Fruit fly (Drosophila melanogaster) whole organism, embryonic: ENCODE data around the gene CG7065.
A peak's percentile ranks its signal among the peaks of the same experiment; 100 is the strongest.

ENCODE experiments used
- ATbp ChIP-seq: fragments of 200-800 bp; sonication (Bioruptor generic); optimal IDR thresholded peaks from 2 replicates; lab custom pipeline; 2017; ENCODE audit warnings: missing biosample characterization, mild to moderate bottlenecking, missing genetic modification characterization, missing genetic modification reagents
- Asciz ChIP-seq: fragments of 200-800 bp; sonication (Bioruptor generic); optimal IDR thresholded peaks from 2 replicates; lab custom pipeline; 2017; ENCODE audit warnings: missing biosample characterization, mild to moderate bottlenecking, missing genetic modification characterization, missing genetic modification reagents
- BtbVII ChIP-seq: fragments of 200-800 bp; sonication (Bioruptor generic); optimal IDR thresholded peaks from 3 replicates; lab custom pipeline; 2017; ENCODE audit warnings: missing biosample characterization, mild to moderate bottlenecking, missing genetic modification characterization
- CG10147 ChIP-seq: fragments of 200-800 bp; sonication (Bioruptor generic); optimal IDR thresholded peaks from 2 replicates; lab custom pipeline; 2019; ENCODE audit warnings: missing biosample characterization, mild to moderate bottlenecking, missing genetic modification characterization, moderate library complexity
- CG11398 ChIP-seq: fragments of 200-800 bp; sonication (Bioruptor generic); optimal IDR thresholded peaks from 2 replicates; lab custom pipeline; 2016; ENCODE audit warnings: missing biosample characterization, missing genetic modification characterization
- CG13123 ChIP-seq: fragments of 200-800 bp; sonication (Bioruptor generic); optimal IDR thresholded peaks from 2 replicates; lab custom pipeline; 2016; ENCODE audit warnings: missing biosample characterization, missing genetic modification characterization
- CG13424 ChIP-seq: fragments of 200-800 bp; sonication (Bioruptor generic); optimal IDR thresholded peaks from 2 replicates; lab custom pipeline; 2019; ENCODE audit warnings: missing biosample characterization, mild to moderate bottlenecking, missing genetic modification characterization, moderate library complexity
- CG14014 ChIP-seq: fragments of 200-800 bp; sonication (Bioruptor generic); IDR thresholded peaks from 2 replicates; pipeline ENCODE4 v1.3.6; 2022; ENCODE audit warnings: missing biosample characterization, missing genetic modification characterization
- CG14860 ChIP-seq: fragments of 200-800 bp; sonication (Bioruptor generic); IDR thresholded peaks from 3 replicates; pipeline ENCODE4 v1.3.6; 2022; ENCODE audit warnings: missing biosample characterization, missing genetic modification characterization; ENCODE audit not compliant: partially characterized antibody
- CG1602 ChIP-seq: fragments of 200-800 bp; sonication (Bioruptor generic); optimal IDR thresholded peaks from 3 replicates; lab custom pipeline; 2016; ENCODE audit warnings: missing biosample characterization, missing genetic modification characterization
- CG18476 ChIP-seq: fragments of 200-800 bp; sonication (Bioruptor generic); optimal IDR thresholded peaks from 2 replicates; lab custom pipeline; 2016; ENCODE audit warnings: missing biosample characterization, mild to moderate bottlenecking, missing genetic modification characterization
- CG2712 ChIP-seq: fragments of 200-800 bp; optimal IDR thresholded peaks from 3 replicates; lab custom pipeline; 2019; ENCODE audit warnings: missing biosample characterization, mild to moderate bottlenecking, missing genetic modification characterization, moderate library complexity
- CG32767 ChIP-seq: fragments of 200-800 bp; sonication (Bioruptor generic); IDR thresholded peaks from 2 replicates; pipeline ENCODE4 v1.3.6; 2022; ENCODE audit warnings: missing biosample characterization, missing genetic modification characterization
- CG3838 ChIP-seq: fragments of 200-800 bp; sonication (Bioruptor generic); optimal IDR thresholded peaks from 3 replicates; lab custom pipeline; 2016; ENCODE audit warnings: missing biosample characterization, missing genetic modification characterization
- CG4328 ChIP-seq: fragments of 200-800 bp; sonication (Bioruptor generic); optimal IDR thresholded peaks from 3 replicates; lab custom pipeline; 2017; ENCODE audit warnings: missing biosample characterization, missing genetic modification reagents, missing genetic modification characterization
- CG6654 ChIP-seq: fragments of 200-800 bp; sonication (Bioruptor generic); optimal IDR thresholded peaks from 2 replicates; lab custom pipeline; 2017; ENCODE audit warnings: missing biosample characterization, mild to moderate bottlenecking, missing genetic modification characterization
- CG6791 ChIP-seq: fragments of 200-800 bp; sonication (Bioruptor generic); IDR thresholded peaks from 3 replicates; pipeline ENCODE4 v1.3.6; 2022; ENCODE audit warnings: missing biosample characterization, missing genetic modification characterization; ENCODE audit not compliant: partially characterized antibody
- CG7372 ChIP-seq: fragments of 200-800 bp; sonication (Bioruptor generic); IDR thresholded peaks from 2 replicates; pipeline ENCODE4 v1.3.6; 2022; ENCODE audit warnings: missing biosample characterization, missing genetic modification characterization
- CG7745 ChIP-seq: fragments of 200-800 bp; sonication (Bioruptor generic); optimal IDR thresholded peaks from 2 replicates; lab custom pipeline; 2018; ENCODE audit warnings: missing biosample characterization, mild to moderate bottlenecking, missing genetic modification characterization, moderate library complexity
- CG8944 ChIP-seq: fragments of 200-800 bp; sonication (Bioruptor generic); optimal IDR thresholded peaks from 3 replicates; lab custom pipeline; 2016; ENCODE audit warnings: missing biosample characterization, missing genetic modification characterization
- CG9215 ChIP-seq: fragments of 200-800 bp; sonication (Bioruptor generic); IDR thresholded peaks from 2 replicates; pipeline ENCODE4 v1.3.6; 2022; ENCODE audit warnings: missing biosample characterization, missing genetic modification characterization
- CG9932 ChIP-seq: fragments of 200-800 bp; sonication (Bioruptor generic); IDR thresholded peaks from 2 replicates; pipeline ENCODE4 v1.3.6; 2022; ENCODE audit warnings: missing biosample characterization, missing genetic modification characterization
- CrebB ChIP-seq: fragments of 200-800 bp; sonication (Bioruptor generic); optimal IDR thresholded peaks from 3 replicates; lab custom pipeline; 2018; ENCODE audit warnings: missing biosample characterization, mild to moderate bottlenecking, missing genetic modification characterization
- D19A ChIP-seq: fragments of 200-800 bp; optimal IDR thresholded peaks from 3 replicates; lab custom pipeline; 2019; ENCODE audit warnings: missing biosample characterization, mild to moderate bottlenecking, missing genetic modification characterization, moderate library complexity
- Dbx ChIP-seq: fragments of 200-800 bp; sonication (Bioruptor generic); IDR thresholded peaks from 3 replicates; pipeline ENCODE4 v1.3.6; 2022; ENCODE audit warnings: missing biosample characterization, missing genetic modification characterization
- Dip3 ChIP-seq: fragments of 200-800 bp; sonication (Bioruptor generic); optimal IDR thresholded peaks from 3 replicates; lab custom pipeline; 2016; ENCODE audit warnings: missing biosample characterization, missing genetic modification characterization
- Gug ChIP-seq: fragments of 200-800 bp; sonication (Bioruptor generic); IDR thresholded peaks from 4 replicates; pipeline ENCODE4 v1.3.6; 2022; ENCODE audit warnings: missing biosample characterization, missing genetic modification characterization
- H2.0 ChIP-seq: fragments of 200-800 bp; sonication (Bioruptor generic); IDR thresholded peaks from 2 replicates; pipeline ENCODE4 v1.3.6; 2022; ENCODE audit warnings: missing biosample characterization, missing genetic modification characterization
- HLH4C ChIP-seq: fragments of 200-800 bp; sonication (Bioruptor generic); IDR thresholded peaks from 3 replicates; pipeline ENCODE4 v1.3.6; 2022; ENCODE audit warnings: missing biosample characterization, missing genetic modification characterization; ENCODE audit not compliant: partially characterized antibody
- Hand ChIP-seq: fragments of 200-800 bp; sonication (Bioruptor generic); optimal IDR thresholded peaks from 2 replicates; lab custom pipeline; 2017; ENCODE audit warnings: mild to moderate bottlenecking, missing biosample characterization, missing genetic modification reagents, missing genetic modification characterization
- HmgZ ChIP-seq: fragments of 200-800 bp; sonication (Bioruptor generic); optimal IDR thresholded peaks from 2 replicates; lab custom pipeline; 2018; ENCODE audit warnings: missing biosample characterization, mild to moderate bottlenecking, missing genetic modification characterization
- Hr39 ChIP-seq: fragments of >200 bp; optimal IDR thresholded peaks from 2 replicates; lab custom pipeline; 2017
- Lpt ChIP-seq: fragments of >200 bp; optimal IDR thresholded peaks from 2 replicates; lab custom pipeline; 2018; ENCODE audit warnings: missing biosample characterization, missing genetic modification characterization
- Scr ChIP-seq: fragments of 200-800 bp; sonication (Bioruptor generic); IDR thresholded peaks from 2 replicates; pipeline ENCODE4 v1.3.6; 2022; ENCODE audit warnings: missing biosample characterization, missing genetic modification characterization; ENCODE audit not compliant: partially characterized antibody
- Sin3A ChIP-seq: fragments of >200 bp; optimal IDR thresholded peaks from 2 replicates; lab custom pipeline; 2018
- TFAM ChIP-seq: fragments of 200-800 bp; sonication (Bioruptor generic); optimal IDR thresholded peaks from 2 replicates; lab custom pipeline; 2017; ENCODE audit warnings: missing biosample characterization, missing genetic modification characterization, inconsistent platforms
- Taf1 ChIP-seq: fragments of 200-800 bp; sonication (Bioruptor generic); IDR thresholded peaks from 2 replicates; pipeline ENCODE4 v1.3.6; 2022; ENCODE audit warnings: missing biosample characterization, missing genetic modification characterization
- Vsx1 ChIP-seq: fragments of 200-800 bp; sonication (Bioruptor generic); optimal IDR thresholded peaks from 2 replicates; lab custom pipeline; 2017; ENCODE audit warnings: missing biosample characterization, mild to moderate bottlenecking, missing genetic modification characterization, missing genetic modification reagents
- ap ChIP-seq: fragments of 200-800 bp; sonication (Bioruptor generic); IDR thresholded peaks from 2 replicates; pipeline ENCODE4 v1.3.6; 2022; ENCODE audit warnings: missing biosample characterization, missing genetic modification characterization
- br ChIP-seq: fragments of >200 bp; optimal IDR thresholded peaks from 2 replicates; lab custom pipeline; 2017
- cato ChIP-seq: fragments of 200-800 bp; sonication (Bioruptor generic); optimal IDR thresholded peaks from 2 replicates; lab custom pipeline; 2016; ENCODE audit warnings: missing biosample characterization, missing genetic modification characterization, borderline replicate concordance
- dan ChIP-seq: fragments of 200-800 bp; sonication (Bioruptor generic); IDR thresholded peaks from 2 replicates; pipeline ENCODE4 v1.3.6; 2022; ENCODE audit warnings: missing biosample characterization, missing genetic modification characterization
- emc ChIP-seq: fragments of 200-800 bp; sonication (Bioruptor generic); optimal IDR thresholded peaks from 2 replicates; lab custom pipeline; 2016; ENCODE audit warnings: missing biosample characterization, missing genetic modification characterization
- ems ChIP-seq: fragments of 200-800 bp; sonication (Bioruptor generic); optimal IDR thresholded peaks from 3 replicates; lab custom pipeline; 2016; ENCODE audit warnings: missing biosample characterization, missing genetic modification characterization
- eve ChIP-seq, 2 experiments: fragments of >200 bp; optimal IDR thresholded peaks; 2 replicates each; lab custom pipeline; 2017; ENCODE audit warnings: missing biosample characterization in 2 of 2, missing genetic modification characterization in 2 of 2
- lmd ChIP-seq: fragments of 200-800 bp; sonication (Bioruptor generic); IDR thresholded peaks from 2 replicates; pipeline ENCODE4 v1.3.6; 2022; ENCODE audit warnings: missing biosample characterization, missing genetic modification characterization
- otp ChIP-seq: fragments of 200-800 bp; sonication (Bioruptor generic); IDR thresholded peaks from 3 replicates; pipeline ENCODE4, ENCODE4 v1.3.6; 2022; ENCODE audit warnings: missing biosample characterization, missing genetic modification characterization
- p53 ChIP-seq: fragments of 200-800 bp; sonication (Bioruptor generic); optimal IDR thresholded peaks from 2 replicates; lab custom pipeline; 2016; ENCODE audit warnings: missing biosample characterization, missing genetic modification characterization
- sr ChIP-seq: fragments of 200-800 bp; sonication (Bioruptor generic); IDR thresholded peaks from 3 replicates; pipeline ENCODE4 v1.3.6; 2022; ENCODE audit warnings: missing biosample characterization, missing genetic modification characterization
- tin ChIP-seq: fragments of 200-800 bp; sonication (Bioruptor generic); optimal IDR thresholded peaks from 3 replicates; lab custom pipeline; 2016; ENCODE audit warnings: missing biosample characterization, missing genetic modification characterization
- ttk ChIP-seq: fragments of 200-800 bp; sonication (Bioruptor generic); IDR thresholded peaks from 2 replicates; pipeline ENCODE4 v2.1.2; 2022; ENCODE audit warnings: missing biosample characterization, missing genetic modification characterization
- z ChIP-seq: fragments of 200-800 bp; sonication (Bioruptor generic); IDR thresholded peaks from 3 replicates; pipeline ENCODE4 v1.3.6; 2022; ENCODE audit warnings: missing biosample characterization, missing genetic modification characterization
- zfh1 ChIP-seq: fragments of 200-800 bp; sonication (Bioruptor generic); IDR thresholded peaks from 3 replicates; pipeline ENCODE4 v1.3.6; 2022; ENCODE audit warnings: missing biosample characterization, missing genetic modification characterization

The CG7065 gene

dm6 chrX:9196362-9196761 lies 54.1 kb downstream of the CG7065 start, which contains the start of gene CG12118 (continued):
- TF ChIP-seq Gug (peak; percentile 58; the same call in 3 of the 4 replicates), CG8944 (GFP tag; lab: Kevin White, UChicago) (peak; percentile 29), HLH4C (GFP tag; lab: Robert Waterston, UW) (peak; percentile 90), CG3838 (GFP tag; lab: Kevin White, UChicago) (peak; percentile 38), CG6654 (GFP tag; lab: Kevin White, UChicago) (no peak), dan (GFP tag; lab: Robert Waterston, UW) (no peak), Scr (GFP tag; lab: Robert Waterston, UW) (peak; percentile 95), CG9215 (GFP tag; lab: Robert Waterston, UW) (peak; percentile 60), z (GFP tag; lab: Robert Waterston, UW) (no peak), CG7745 (tag; lab: Kevin White, UChicago) (no peak), CG7372 (GFP tag; lab: Robert Waterston, UW) (peak; percentile 77), Taf1 (no peak), TFAM (GFP tag; lab: Kevin White, UChicago) (no peak), CG18476 (GFP tag; lab: Kevin White, UChicago) (peak; percentile 73), zfh1 (GFP tag; lab: Robert Waterston, UW) (peak; percentile 89), br (lab: Kevin White, UChicago) (no peak), CG10147 (GFP tag; lab: Kevin White, UChicago) (peak; percentile 69), emc (GFP tag; lab: Kevin White, UChicago) (no peak), otp (peak; percentile 73; the same call in 2 of the 3 replicates), D19A (tag; lab: Kevin White, UChicago) (peak; percentile 63), lmd (GFP tag; lab: Robert Waterston, UW) (peak; percentile 68), CG32767 (GFP tag; lab: Robert Waterston, UW) (peak; percentile 68; the same call in 1 of the 2 replicates), CG2712 (tag; lab: Kevin White, UChicago) (peak; percentile 85), tin (GFP tag; lab: Kevin White, UChicago) (peak; percentile 79), CrebB (tag; lab: Kevin White, UChicago) (no peak), CG14014 (GFP tag; lab: Robert Waterston, UW) (peak; percentile 52; the same call in 1 of the 2 replicates), H2.0 (peak; percentile 87), CG9932 (GFP tag; lab: Robert Waterston, UW) (peak; percentile 89), ems (GFP tag; lab: Kevin White, UChicago) (peak; percentile 17), p53 (GFP tag; lab: Kevin White, UChicago) (no peak), cato (GFP tag; lab: Kevin White, UChicago) (peak; percentile 64), CG14860 (peak; percentile 78), CG13424 (tag; lab: Kevin White, UChicago) (peak; percentile 84), Dip3 (GFP tag; lab: Kevin White, UChicago) (peak; percentile 35), Hand (GFP tag; lab: Kevin White, UChicago) (peak; percentile 32), CG11398 (GFP tag; lab: Kevin White, UChicago) (no peak), ttk (GFP tag; lab: Robert Waterston, UW) (peak; percentile 71), Dbx (GFP tag; lab: Robert Waterston, UW) (peak; percentile 82), HmgZ (tag; lab: Kevin White, UChicago) (peak; percentile 42), CG13123 (GFP tag; lab: Kevin White, UChicago) (peak; percentile 75), CG1602 (GFP tag; lab: Kevin White, UChicago) (peak; percentile 83), Hr39 (lab: Kevin White, UChicago) (no peak), eve (GFP tag; optimal IDR thresholded peaks at IDR 0.05; lab: Kevin White, UChicago) (no peak), sr (GFP tag; lab: Robert Waterston, UW) (no peak), Sin3A (no peak), CG6791 (GFP tag; lab: Robert Waterston, UW) (peak; percentile 82), Vsx1 (GFP tag; lab: Kevin White, UChicago) (no peak), Asciz (GFP tag; lab: Kevin White, UChicago) (no peak), CG4328 (GFP tag; lab: Kevin White, UChicago) (peak; percentile 45), BtbVII (GFP tag; lab: Kevin White, UChicago) (peak; percentile 36), ap (GFP tag; lab: Robert Waterston, UW) (peak; percentile 61; the same call in 1 of the 2 replicates), ATbp (GFP tag; lab: Kevin White, UChicago) (peak; percentile 30), Lpt (GFP tag; lab: Kevin White, UChicago) (no peak)
